Worm (Caenorhabditis elegans): ENCODE measurements around the gene C25H3.14.

DNA sequence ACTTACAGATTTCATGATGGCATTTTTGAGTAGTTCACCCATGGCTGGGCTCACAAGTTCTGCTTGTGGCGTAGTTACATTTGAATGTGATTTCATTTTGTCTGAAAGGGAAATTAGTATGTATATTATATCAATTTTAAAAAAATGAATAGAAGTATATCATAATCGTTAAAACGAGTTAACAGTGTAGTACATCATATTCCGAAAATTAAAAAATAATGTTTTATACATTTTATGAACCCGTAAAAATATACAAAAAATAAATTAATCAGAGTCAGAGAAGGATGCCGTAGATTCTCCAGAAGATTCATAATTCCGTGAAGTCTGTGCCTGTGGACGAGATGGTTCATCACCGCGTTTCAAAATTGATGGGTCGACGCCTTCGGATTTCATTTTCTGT is 48.0 kb upstream of the C25H3.14 start, which contains the start of gene F59E12.9:
- no peak for TF ChIP-seq attf-5 (GFP tag; optimal IDR thresholded peaks at IDR 0.05)
- TF ChIP-seq ama-1 (optimal IDR thresholded peaks at IDR 0.05): no peak
- no peak for TF ChIP-seq ama-1 (GFP tag; optimal IDR thresholded peaks at IDR 0.05)
- no peak for TF ChIP-seq ztf-28 (GFP tag; IDR thresholded peaks at IDR 0.05)
- no peak for TF ChIP-seq snpc-1.1 (tag; optimal IDR thresholded peaks at IDR 0.05; ENCODE audit: insufficient read depth)
- no peak for TF ChIP-seq zim-3 (tag; optimal IDR thresholded peaks at IDR 0.05)
- TF ChIP-seq ztf-22 (GFP tag; optimal IDR thresholded peaks at IDR 0.05): no peak
